Fruit fly (Drosophila melanogaster): ENCODE measurements around the gene pins.

pins gene

DNA sequence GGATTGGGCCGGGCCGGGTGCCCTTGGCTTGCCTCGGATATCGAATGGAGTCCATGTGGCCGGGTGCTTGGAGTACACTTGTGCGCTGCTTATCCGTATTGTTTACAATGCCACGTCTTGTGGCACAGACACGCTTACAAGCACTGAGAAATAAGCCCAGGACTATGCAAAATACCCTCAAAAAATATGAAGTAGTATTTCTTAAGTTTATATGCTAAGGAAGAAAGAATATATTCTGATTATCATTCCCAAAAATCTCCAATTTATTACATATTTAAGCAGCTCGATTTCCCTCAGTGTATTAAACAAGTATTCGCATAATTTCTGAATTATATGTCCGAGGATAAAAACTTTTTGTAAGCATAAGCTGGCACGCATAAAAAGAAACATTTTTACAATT lies 39.2 kb downstream of the pins start (continued):
- TF ChIP-seq ttk (GFP tag; IDR thresholded peaks at IDR 0.05) (0 out of 2 replicates have a peak, but pooled peaks have one; percentile 29), CG2120 (GFP tag; optimal IDR thresholded peaks at IDR 0.05) (peak; percentile 47), dmrt99B (tag; optimal IDR thresholded peaks at IDR 0.05) (peak; percentile 46), CG1024 (GFP tag; IDR thresholded peaks at IDR 0.05) (no peak), CG4404 (GFP tag; IDR thresholded peaks at IDR 0.05) (no peak), h (optimal IDR thresholded peaks at IDR 0.05) (no peak), CoRest (tag; optimal IDR thresholded peaks at IDR 0.05) (peak; percentile 11), CG18599 (GFP tag; optimal IDR thresholded peaks at IDR 0.05) (peak; percentile 58), CG6689 (GFP tag; IDR thresholded peaks at IDR 0.05) (peak; percentile 33; the same call in 1 of the 2 replicates), Ets65A (GFP tag) (peak; percentile 68), Rx (GFP tag; IDR thresholded peaks at IDR 0.05) (no peak), E2f1 (GFP tag; IDR thresholded peaks at IDR 0.05) (0 out of 2 replicates have a peak, but pooled peaks have one; percentile 23), CG15269 (tag; optimal IDR thresholded peaks at IDR 0.05) (peak; percentile 43), CG13424 (tag; optimal IDR thresholded peaks at IDR 0.05) (peak; percentile 32), Blimp-1 (GFP tag; optimal IDR thresholded peaks at IDR 0.05) (peak; percentile 36), slbo (GFP tag; IDR thresholded peaks at IDR 0.05) (peak; percentile 65), CG7556 (GFP tag; optimal IDR thresholded peaks at IDR 0.05) (peak; percentile 23), CG7745 (tag; optimal IDR thresholded peaks at IDR 0.05) (no peak), Fer3 (tag; optimal IDR thresholded peaks at IDR 0.05) (peak; percentile 44), CG3847 (GFP tag; IDR thresholded peaks at IDR 0.05) (no peak), CG14667 (GFP tag; IDR thresholded peaks at IDR 0.05) (0 out of 2 replicates have a peak, but pooled peaks have one; percentile 4), Atf6 (GFP tag; IDR thresholded peaks at IDR 0.05) (0 out of 2 replicates have a peak, but pooled peaks have one; percentile 20), Fer1 (GFP tag; optimal IDR thresholded peaks at IDR 0.05) (peak; percentile 16), schlank (tag; optimal IDR thresholded peaks at IDR 0.05) (no peak), CG9932 (GFP tag; IDR thresholded peaks at IDR 0.05) (peak; percentile 25; the same call in 1 of the 2 replicates), row (GFP tag; IDR thresholded peaks at IDR 0.05) (peak; percentile 51), Xbp1 (GFP tag; optimal IDR thresholded peaks at IDR 0.05) (peak; percentile 13), fu2 (GFP tag; optimal IDR thresholded peaks at IDR 0.05) (no peak), prd (optimal IDR thresholded peaks at IDR 0.05) (no peak), prd (GFP tag; IDR thresholded peaks at IDR 0.05) (peak; percentile 38; the same call in 1 of the 3 replicates), CG11695 (GFP tag; IDR thresholded peaks at IDR 0.05) (0 out of 3 replicates have a peak, but pooled peaks have one; percentile 38), CG17359 (tag; optimal IDR thresholded peaks at IDR 0.05) (peak; percentile 17), sens (GFP tag) (peak; percentile 42), tgo (GFP tag; IDR thresholded peaks at IDR 0.05) (peak; percentile 22; the same call in 1 of the 3 replicates), CG8290 (GFP tag; optimal IDR thresholded peaks at IDR 0.05) (no peak), CG8290 (tag; optimal IDR thresholded peaks at IDR 0.05) (peak in 1 of 2 experiments; percentile 43), ind (GFP tag; optimal IDR thresholded peaks at IDR 0.05) (peak; percentile 4), sisA (GFP tag; IDR thresholded peaks at IDR 0.05) (0 out of 2 replicates have a peak, but pooled peaks have one; percentile 34), Hmx (GFP tag; optimal IDR thresholded peaks at IDR 0.05) (no peak), PHDP (tag; optimal IDR thresholded peaks at IDR 0.05) (peak; percentile 21), Trl (optimal IDR thresholded peaks at IDR 0.05) (no peak), Trl (GFP tag; optimal IDR thresholded peaks at IDR 0.05) (no peak), caup (GFP tag; optimal IDR thresholded peaks at IDR 0.05; ENCODE audit: severe bottlenecking) (peak; percentile 3), CG9817 (tag; optimal IDR thresholded peaks at IDR 0.05) (peak; percentile 3), CG10209 (GFP tag; optimal IDR thresholded peaks at IDR 0.05) (no peak), CG7372 (GFP tag; IDR thresholded peaks at IDR 0.05) (0 out of 2 replicates have a peak, but pooled peaks have one; percentile 22), Meics (GFP tag; optimal IDR thresholded peaks at IDR 0.05) (peak; percentile 15), Oli (tag; optimal IDR thresholded peaks at IDR 0.05) (peak; percentile 5), CG11456 (GFP tag; IDR thresholded peaks at IDR 0.05) (0 out of 3 replicates have a peak, but pooled peaks have one; percentile 13), CG8924 (tag; optimal IDR thresholded peaks at IDR 0.05) (peak; percentile 2), bcd (GFP tag; optimal IDR thresholded peaks at IDR 0.05) (peak; percentile 5), CG31441 (GFP tag; IDR thresholded peaks at IDR 0.05) (peak; percentile 31; the same call in 1 of the 2 replicates)

Measured in whole organism, embryonic.